Fruit fly (Drosophila melanogaster): Measurements from ENCODE around the gene CG4362.

CG4362 gene

dm6 chr3R:20276012-20276411 is 31.3 kb downstream of the CG4362 start (continued):
- peak; percentile 34 for TF ChIP-seq Camta (GFP tag; optimal IDR thresholded peaks at IDR 0.05)
- TF ChIP-seq CG7556 (GFP tag; optimal IDR thresholded peaks at IDR 0.05) = peak; percentile 29
- no peak for TF ChIP-seq klu (GFP tag; IDR thresholded peaks at IDR 0.05)
- TF ChIP-seq bab2 (GFP tag; optimal IDR thresholded peaks at IDR 0.05) = peak; percentile 16
- peak; percentile 43 for TF ChIP-seq zen (tag; optimal IDR thresholded peaks at IDR 0.05)
- TF ChIP-seq CG1603 (tag; optimal IDR thresholded peaks at IDR 0.05) = peak; percentile 5
- peak; percentile 8 for TF ChIP-seq Atf-2 (GFP tag; optimal IDR thresholded peaks at IDR 0.05)
- TF ChIP-seq CG17385 (GFP tag; optimal IDR thresholded peaks at IDR 0.05) = peak; percentile 4
- TF ChIP-seq peb (GFP tag; IDR thresholded peaks at IDR 0.05) = no peak
- TF ChIP-seq hbn (GFP tag; IDR thresholded peaks at IDR 0.05; ENCODE audit: partially characterized antibody) = no peak
- no peak for TF ChIP-seq Ssrp (tag; optimal IDR thresholded peaks at IDR 0.05)
- peak; percentile 7 for TF ChIP-seq CG12299 (tag; optimal IDR thresholded peaks at IDR 0.05)
- TF ChIP-seq lola (GFP tag; optimal IDR thresholded peaks at IDR 0.05) = peak in 1 of 3 experiments; percentile 29
- TF ChIP-seq Hr78 (GFP tag; optimal IDR thresholded peaks at IDR 0.05) = peak in 1 of 2 experiments; percentile 70
- TF ChIP-seq Abd-B (GFP tag; optimal IDR thresholded peaks at IDR 0.05) = no peak
- peak; percentile 7 for TF ChIP-seq TFAM (GFP tag; optimal IDR thresholded peaks at IDR 0.05)
- TF ChIP-seq CG1233 (GFP tag; optimal IDR thresholded peaks at IDR 0.05) = peak; percentile 62
- peak; percentile 57 for TF ChIP-seq dmrt11E (tag; optimal IDR thresholded peaks at IDR 0.05)
- peak; percentile 93 for TF ChIP-seq Kr (GFP tag; optimal IDR thresholded peaks at IDR 0.05)
- TF ChIP-seq NK7.1 (GFP tag; optimal IDR thresholded peaks at IDR 0.05) = peak; percentile 44
- peak; percentile 20 for TF ChIP-seq CG13775 (GFP tag; optimal IDR thresholded peaks at IDR 0.05)
- no peak for TF ChIP-seq hkb (optimal IDR thresholded peaks at IDR 0.05)
- TF ChIP-seq hkb (GFP tag; IDR thresholded peaks at IDR 0.05) = peak; percentile 23; the same call in 1 of the 2 replicates
- TF ChIP-seq CG18262 (tag; optimal IDR thresholded peaks at IDR 0.05) = peak; percentile 24
- peak; percentile 13 for TF ChIP-seq tup (GFP tag; optimal IDR thresholded peaks at IDR 0.05)
- no peak for TF ChIP-seq dati (GFP tag; IDR thresholded peaks at IDR 0.05)
- TF ChIP-seq rib (GFP tag; IDR thresholded peaks at IDR 0.05) = no peak
- no peak for TF ChIP-seq Doc2 (GFP tag; IDR thresholded peaks at IDR 0.05)
- TF ChIP-seq gem (tag; optimal IDR thresholded peaks at IDR 0.05) = peak; percentile 0
- TF ChIP-seq Nf-YB (GFP tag; optimal IDR thresholded peaks at IDR 0.05) = peak; percentile 4
- peak; percentile 21 for TF ChIP-seq YL-1 (GFP tag; optimal IDR thresholded peaks at IDR 0.05)
- TF ChIP-seq exex (tag; optimal IDR thresholded peaks at IDR 0.05) = no peak
- TF ChIP-seq Hr51 (GFP tag; optimal IDR thresholded peaks at IDR 0.05) = peak in 1 of 2 experiments; percentile 63
- TF ChIP-seq abd-A (tag; optimal IDR thresholded peaks at IDR 0.05) = no peak
- no peak for TF ChIP-seq CG9932 (GFP tag; IDR thresholded peaks at IDR 0.05)
- peak; percentile 2 for TF ChIP-seq CoRest (tag; optimal IDR thresholded peaks at IDR 0.05)
- 0 out of 2 replicates have a peak, but pooled peaks have one; percentile 24 for TF ChIP-seq CG10959 (GFP tag; IDR thresholded peaks at IDR 0.05)
- TF ChIP-seq sens (GFP tag) = peak; percentile 89
- peak; percentile 4 for TF ChIP-seq CG15601 (tag; optimal IDR thresholded peaks at IDR 0.05)
- TF ChIP-seq CG11560 (tag; IDR thresholded peaks at IDR 0.05) = no peak
- TF ChIP-seq Sox100B (GFP tag; optimal IDR thresholded peaks at IDR 0.05) = no peak
- peak; percentile 36 for TF ChIP-seq CG10209 (GFP tag; optimal IDR thresholded peaks at IDR 0.05)
- TF ChIP-seq HLHmδ (GFP tag; optimal IDR thresholded peaks at IDR 0.05) = peak; percentile 44
- no peak for TF ChIP-seq CG7928 (GFP tag; optimal IDR thresholded peaks at IDR 0.05)
- no peak for TF ChIP-seq CG10565 (GFP tag; optimal IDR thresholded peaks at IDR 0.05)
- TF ChIP-seq Blimp-1 (GFP tag; optimal IDR thresholded peaks at IDR 0.05) = no peak
- peak; percentile 25 for TF ChIP-seq btn (GFP tag; optimal IDR thresholded peaks at IDR 0.05)
- peak; percentile 50 for TF ChIP-seq CG3407 (GFP tag; optimal IDR thresholded peaks at IDR 0.05)
- no peak for TF ChIP-seq cwo (GFP tag; optimal IDR thresholded peaks at IDR 0.05)
- TF ChIP-seq Poxn (GFP tag; IDR thresholded peaks at IDR 0.05) = no peak
